Worm (Caenorhabditis elegans): ENCODE data around the gene jip-1.

jip-1 gene

ce11 chrII:1320987-1321807 lies 5.6 kb upstream of the jip-1 start, which contains the start of gene vig-1:
TSS of gene vig-1 (plus strand) at chrII:1321037.
- TF ChIP-seq flt-1 (GFP tag; IDR thresholded peaks at IDR 0.05) = no peak

- TF ChIP-seq flt-1 (GFP tag; IDR thresholded peaks at IDR 0.05) (no peak), tbx-37 (GFP tag; conservative IDR thresholded peaks at IDR 0.05) (no peak), ceh-13 (GFP tag; optimal IDR thresholded peaks at IDR 0.05) (no peak), hmg-4 (GFP tag; optimal IDR thresholded peaks at IDR 0.05) (no peak), tra-4 (tag; optimal IDR thresholded peaks at IDR 0.05) (no peak), ets-7 (tag; optimal IDR thresholded peaks at IDR 0.05) (no peak), pes-1 (GFP tag; IDR thresholded peaks at IDR 0.05) (no peak), tbx-11 (GFP tag; IDR thresholded peaks at IDR 0.05) (no peak), sea-1 (GFP tag; conservative IDR thresholded peaks at IDR 0.05) (no peak), hmbx-1 (tag; optimal IDR thresholded peaks at IDR 0.05) (no peak), B0310.2 (tag; optimal IDR thresholded peaks at IDR 0.05) (no peak), aly-1 (tag; optimal IDR thresholded peaks at IDR 0.05) (no peak)
Measured at ce11 chrII:1322283-1323173, 4.3 kb upstream of the jip-1 start.

ce11 chrII:1323190-1323651 lies 3.6 kb upstream of the jip-1 start:
- TF ChIP-seq flt-1 (GFP tag; IDR thresholded peaks at IDR 0.05) (no peak), ama-1 (optimal IDR thresholded peaks at IDR 0.05) (no peak), tbx-11 (GFP tag; IDR thresholded peaks at IDR 0.05) (no peak), hmg-4 (GFP tag; optimal IDR thresholded peaks at IDR 0.05) (no peak), ceh-36 (tag; optimal IDR thresholded peaks at IDR 0.05) (no peak), F13C5.2 (tag; optimal IDR thresholded peaks at IDR 0.05) (no peak), pes-1 (GFP tag; IDR thresholded peaks at IDR 0.05) (no peak), tbx-37 (GFP tag; conservative IDR thresholded peaks at IDR 0.05) (no peak), hnd-1 (tag; optimal IDR thresholded peaks at IDR 0.05) (no peak), hmbx-1 (tag; optimal IDR thresholded peaks at IDR 0.05) (no peak), ceh-13 (GFP tag; optimal IDR thresholded peaks at IDR 0.05) (no peak), aly-1 (tag; optimal IDR thresholded peaks at IDR 0.05) (no peak), tra-4 (tag; optimal IDR thresholded peaks at IDR 0.05) (no peak), sea-1 (GFP tag; conservative IDR thresholded peaks at IDR 0.05) (no peak), ets-7 (tag; optimal IDR thresholded peaks at IDR 0.05) (no peak), B0310.2 (tag; optimal IDR thresholded peaks at IDR 0.05) (no peak)

ce11 chrII:1324017-1324416 lies 2.8 kb upstream of the jip-1 start:
- TF ChIP-seq F13C5.2 (tag; optimal IDR thresholded peaks at IDR 0.05) (no peak), aly-1 (tag; optimal IDR thresholded peaks at IDR 0.05) (no peak), tbx-11 (GFP tag; IDR thresholded peaks at IDR 0.05) (no peak), tra-4 (tag; optimal IDR thresholded peaks at IDR 0.05) (no peak), B0310.2 (tag; optimal IDR thresholded peaks at IDR 0.05) (no peak), tbx-37 (GFP tag; conservative IDR thresholded peaks at IDR 0.05) (no peak), ets-7 (tag; optimal IDR thresholded peaks at IDR 0.05) (no peak), ceh-13 (GFP tag; optimal IDR thresholded peaks at IDR 0.05) (no peak)

ce11 chrII:1325604-1326003 lies 1.2 kb upstream of the jip-1 start:
- TF ChIP-seq tbx-37 (GFP tag; conservative IDR thresholded peaks at IDR 0.05) (no peak), scrt-1 (GFP tag; IDR thresholded peaks at IDR 0.05) (no peak), ama-1 (optimal IDR thresholded peaks at IDR 0.05) (no peak), flt-1 (GFP tag; IDR thresholded peaks at IDR 0.05) (no peak), B0310.2 (tag; optimal IDR thresholded peaks at IDR 0.05) (no peak), tbx-11 (GFP tag; IDR thresholded peaks at IDR 0.05) (no peak), ceh-36 (tag; optimal IDR thresholded peaks at IDR 0.05) (no peak), hnd-1 (tag; optimal IDR thresholded peaks at IDR 0.05) (no peak), hmbx-1 (tag; optimal IDR thresholded peaks at IDR 0.05) (no peak), hmg-4 (GFP tag; optimal IDR thresholded peaks at IDR 0.05) (no peak), pes-1 (GFP tag; IDR thresholded peaks at IDR 0.05) (no peak), sea-1 (GFP tag; conservative IDR thresholded peaks at IDR 0.05) (no peak), F13C5.2 (tag; optimal IDR thresholded peaks at IDR 0.05) (no peak)

- TF ChIP-seq tbx-11 (GFP tag; IDR thresholded peaks at IDR 0.05) (no peak), ama-1 (optimal IDR thresholded peaks at IDR 0.05) (no peak), ceh-13 (GFP tag; optimal IDR thresholded peaks at IDR 0.05) (no peak), flt-1 (GFP tag; IDR thresholded peaks at IDR 0.05) (no peak)
Measured at ce11 chrII:1329887-1330286, 3.1 kb downstream of the jip-1 start.

- TF ChIP-seq ama-1 (optimal IDR thresholded peaks at IDR 0.05) (no peak), B0310.2 (tag; optimal IDR thresholded peaks at IDR 0.05) (no peak), tbx-11 (GFP tag; IDR thresholded peaks at IDR 0.05) (no peak), flt-1 (GFP tag; IDR thresholded peaks at IDR 0.05) (no peak), sea-1 (GFP tag; conservative IDR thresholded peaks at IDR 0.05) (no peak), pes-1 (GFP tag; IDR thresholded peaks at IDR 0.05) (no peak), ceh-36 (tag; optimal IDR thresholded peaks at IDR 0.05) (no peak), scrt-1 (GFP tag; IDR thresholded peaks at IDR 0.05) (no peak), hmg-4 (GFP tag; optimal IDR thresholded peaks at IDR 0.05) (no peak), aly-1 (tag; optimal IDR thresholded peaks at IDR 0.05) (no peak), tra-4 (tag; optimal IDR thresholded peaks at IDR 0.05) (no peak)
Measured at ce11 chrII:1338196-1338595, 11.4 kb downstream of the jip-1 start.

Data from whole organism, early embryonic.